Fruit fly (Drosophila melanogaster) whole organism, embryonic: ENCODE data around the gene Bap60.

Source experiments
- Asciz ChIP-seq: fragments of 200-800 bp; sonication (Bioruptor generic); optimal IDR thresholded peaks from 2 replicates; lab custom pipeline; 2017; ENCODE audit warnings: missing biosample characterization, mild to moderate bottlenecking, missing genetic modification characterization, missing genetic modification reagents
- CG16779 ChIP-seq: fragments of 200-800 bp; sonication (Bioruptor generic); IDR thresholded peaks from 2 replicates; pipeline ENCODE4 v1.3.6; 2022; ENCODE audit warnings: missing biosample characterization, missing genetic modification characterization
- CG3163 ChIP-seq: fragments of 200-800 bp; sonication (Bioruptor generic); optimal IDR thresholded peaks from 3 replicates; lab custom pipeline; 2016; ENCODE audit warnings: missing biosample characterization, missing genetic modification characterization
- CG5245 ChIP-seq: fragments of 200-800 bp; sonication (Bioruptor generic); optimal IDR thresholded peaks from 3 replicates; lab custom pipeline; 2016; ENCODE audit warnings: missing biosample characterization, missing genetic modification characterization
- Xrp1 ChIP-seq: fragments of 200-800 bp; sonication (Bioruptor generic); IDR thresholded peaks from 2 replicates; pipeline ENCODE4 v1.3.6; 2022; ENCODE audit warnings: missing biosample characterization, missing genetic modification characterization
- caup ChIP-seq: fragments of 200-800 bp; sonication (Bioruptor generic); optimal IDR thresholded peaks from 3 replicates; lab custom pipeline; 2017; ENCODE audit warnings: missing biosample characterization, mild to moderate bottlenecking, missing genetic modification characterization, moderate library complexity; ENCODE audit not compliant: severe bottlenecking
- ftz-f1 ChIP-seq: fragments of 200-800 bp; sonication (Bioruptor generic); optimal IDR thresholded peaks from 2 replicates; lab custom pipeline; 2016; ENCODE audit warnings: missing biosample characterization, missing genetic modification characterization
- trem ChIP-seq: fragments of 200-800 bp; optimal IDR thresholded peaks from 3 replicates; lab custom pipeline; 2019; ENCODE audit warnings: missing biosample characterization, mild to moderate bottlenecking, missing genetic modification characterization, moderate library complexity

DNA sequence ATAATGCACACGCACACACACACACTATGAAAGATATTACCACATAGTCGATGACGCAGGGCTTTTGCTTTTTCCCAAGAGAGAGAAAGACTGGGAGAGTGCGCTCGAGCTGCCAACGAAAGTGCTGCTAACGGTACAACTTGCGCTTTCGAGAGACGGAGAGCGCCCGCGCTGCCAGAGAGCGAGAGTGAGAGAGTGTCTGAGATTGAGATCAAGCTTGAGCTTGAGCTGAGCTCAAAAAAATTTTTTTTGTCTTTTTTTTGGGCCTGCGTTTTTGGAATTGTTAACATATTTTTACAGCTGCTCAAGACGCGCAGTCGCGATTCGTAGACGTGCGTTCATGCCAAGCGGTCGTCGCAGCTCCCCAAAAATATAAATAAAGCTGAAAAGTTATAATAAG lies 20.4 kb downstream of the Bap60 start, which contains the start of gene CG32645:
- TF ChIP-seq CG3163, result no peak
- TF ChIP-seq Asciz (GFP tag; lab: Kevin White, UChicago), result no peak
- TF ChIP-seq ftz-f1 (GFP tag; lab: Kevin White, UChicago), result no peak
- TF ChIP-seq CG16779 (GFP tag; lab: Robert Waterston, UW), result no peak
- no peak for TF ChIP-seq Xrp1 (GFP tag; lab: Robert Waterston, UW)
- no peak for TF ChIP-seq CG5245 (GFP tag; lab: Kevin White, UChicago)
- TF ChIP-seq trem (tag; lab: Kevin White, UChicago), result no peak
- TF ChIP-seq caup (GFP tag; lab: Kevin White, UChicago), result no peak
